Fruit fly (Drosophila melanogaster): Measurements from ENCODE around the gene Sdic2.

The Sdic2 gene

DNA sequence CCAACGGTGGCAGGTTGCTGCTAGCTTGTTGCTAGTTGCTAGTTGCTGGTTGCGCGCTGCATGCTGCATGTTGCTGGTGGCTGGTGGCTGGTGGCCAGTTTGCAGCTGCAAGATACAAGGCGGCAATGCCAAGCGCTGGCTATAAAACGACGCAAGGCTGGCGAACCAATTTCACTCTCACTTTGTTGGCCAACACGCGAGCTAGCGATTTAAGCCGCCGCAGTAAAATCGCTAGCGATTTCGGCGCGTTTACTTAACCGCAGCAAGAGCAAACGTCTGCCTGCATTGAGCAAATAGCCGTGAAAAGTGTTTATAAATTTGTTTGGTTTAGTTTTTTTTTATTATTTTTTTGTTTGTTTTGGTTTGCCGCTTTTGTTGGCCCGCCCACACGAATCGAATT is 52.9 kb downstream of the Sdic2 start, which contains the start of gene CG15322:
CG15322 (plus strand) TSS at position 148 of the 400 bp plus-strand sequence.
- no peak for TF ChIP-seq CG17806 (tag; optimal IDR thresholded peaks at IDR 0.05)
- no peak for TF ChIP-seq CG8301 (tag; optimal IDR thresholded peaks at IDR 0.05)
- no peak for TF ChIP-seq D1 (tag; optimal IDR thresholded peaks at IDR 0.05)
- no peak for TF ChIP-seq gl (tag; optimal IDR thresholded peaks at IDR 0.05)
- TF ChIP-seq CG8159 (tag; optimal IDR thresholded peaks at IDR 0.05): no peak
- TF ChIP-seq EcR (GFP tag; optimal IDR thresholded peaks at IDR 0.05): no peak
- no peak for TF ChIP-seq CG4496 (GFP tag; IDR thresholded peaks at IDR 0.05)
- TF ChIP-seq Snoo (tag; optimal IDR thresholded peaks at IDR 0.05): no peak
- TF ChIP-seq Pif1B (GFP tag; optimal IDR thresholded peaks at IDR 0.05): no peak
- no peak for TF ChIP-seq CG32121 (GFP tag; IDR thresholded peaks at IDR 0.05)
- TF ChIP-seq rn (GFP tag; IDR thresholded peaks at IDR 0.05): no peak
- no peak for TF ChIP-seq CG12605 (GFP tag; IDR thresholded peaks at IDR 0.05)
